Fruit fly (Drosophila melanogaster) whole organism, embryonic: Measurements from ENCODE around the gene Ance-2.

Experiments
- Antp ChIP-seq: fragments of 200-800 bp; sonication (Bioruptor generic); optimal IDR thresholded peaks from 3 replicates; lab custom pipeline; 2016; ENCODE audit warnings: missing biosample characterization, missing genetic modification characterization
- Atf6 ChIP-seq: fragments of 200-800 bp; sonication (Bioruptor generic); IDR thresholded peaks from 2 replicates; pipeline ENCODE4 v1.3.6; 2022; ENCODE audit warnings: missing biosample characterization, missing genetic modification characterization
- CG11695 ChIP-seq: fragments of 200-800 bp; sonication (Bioruptor generic); IDR thresholded peaks from 3 replicates; pipeline ENCODE4 v1.3.6; 2022; ENCODE audit warnings: missing biosample characterization, missing genetic modification characterization
- CG12104 ChIP-seq: fragments of 200-800 bp; sonication (Bioruptor generic); optimal IDR thresholded peaks from 3 replicates; lab custom pipeline; 2016; ENCODE audit warnings: missing biosample characterization, missing genetic modification characterization
- CG12744 ChIP-seq: fragments of 200-800 bp; sonication (Bioruptor generic); optimal IDR thresholded peaks from 2 replicates; lab custom pipeline; 2016; ENCODE audit warnings: missing biosample characterization, missing genetic modification characterization
- CG15269 ChIP-seq: fragments of 200-800 bp; sonication (Bioruptor generic); optimal IDR thresholded peaks from 2 replicates; lab custom pipeline; 2018; ENCODE audit warnings: missing biosample characterization, mild to moderate bottlenecking, missing genetic modification characterization, moderate library complexity
- CG15514 ChIP-seq: fragments of 200-800 bp; sonication (Bioruptor generic); optimal IDR thresholded peaks from 3 replicates; lab custom pipeline; 2017; ENCODE audit warnings: missing biosample characterization, missing genetic modification characterization, mild to moderate bottlenecking, moderate library complexity, missing genetic modification reagents
- CG15696 ChIP-seq: fragments of 200-800 bp; sonication (Bioruptor generic); optimal IDR thresholded peaks from 2 replicates; lab custom pipeline; 2019; ENCODE audit warnings: missing biosample characterization, mild to moderate bottlenecking, missing genetic modification characterization, moderate library complexity
- CG16815 ChIP-seq: fragments of 200-800 bp; sonication (Bioruptor generic); optimal IDR thresholded peaks from 3 replicates; lab custom pipeline; 2017; ENCODE audit warnings: missing biosample characterization, mild to moderate bottlenecking, missing genetic modification characterization
- CG1832 ChIP-seq: fragments of 200-800 bp; sonication (Bioruptor generic); optimal IDR thresholded peaks from 2 replicates; lab custom pipeline; 2017; ENCODE audit warnings: missing biosample characterization, mild to moderate bottlenecking, missing genetic modification characterization, inconsistent platforms
- CG18599 ChIP-seq: fragments of 200-800 bp; sonication (Bioruptor generic); optimal IDR thresholded peaks from 3 replicates; lab custom pipeline; 2017; ENCODE audit warnings: missing biosample characterization, missing genetic modification characterization, mild to moderate bottlenecking, moderate library complexity, missing genetic modification reagents
- CG2120 ChIP-seq: fragments of 200-800 bp; sonication (Bioruptor generic); optimal IDR thresholded peaks from 3 replicates; lab custom pipeline; 2016; ENCODE audit warnings: missing biosample characterization, missing genetic modification characterization
- CG33557 ChIP-seq: fragments of 200-800 bp; sonication (Bioruptor generic); optimal IDR thresholded peaks from 2 replicates; lab custom pipeline; 2019; ENCODE audit warnings: missing biosample characterization, mild to moderate bottlenecking, missing genetic modification characterization, moderate library complexity
- CG3407 ChIP-seq: fragments of 200-800 bp; sonication (Bioruptor generic); optimal IDR thresholded peaks from 2 replicates; lab custom pipeline; 2018; ENCODE audit warnings: missing biosample characterization, mild to moderate bottlenecking, missing genetic modification characterization
- CG5953 ChIP-seq: fragments of 200-800 bp; sonication (Bioruptor generic); IDR thresholded peaks from 2 replicates; pipeline ENCODE4 v1.3.6; 2022; ENCODE audit warnings: missing biosample characterization, missing genetic modification characterization
- CG6254 ChIP-seq: fragments of 200-800 bp; sonication (Bioruptor generic); optimal IDR thresholded peaks from 3 replicates; lab custom pipeline; 2017; ENCODE audit warnings: mild to moderate bottlenecking, missing biosample characterization, missing genetic modification reagents, missing genetic modification characterization
- CG6813 ChIP-seq: fragments of 200-800 bp; sonication (Bioruptor generic); optimal IDR thresholded peaks from 2 replicates; lab custom pipeline; 2017; ENCODE audit warnings: missing biosample characterization, missing genetic modification characterization, mild to moderate bottlenecking, moderate library complexity, missing genetic modification reagents
- CG7556 ChIP-seq: fragments of 200-800 bp; sonication (Bioruptor generic); optimal IDR thresholded peaks from 2 replicates; lab custom pipeline; 2017; ENCODE audit warnings: missing biosample characterization, mild to moderate bottlenecking, missing genetic modification characterization
- CG7786 ChIP-seq: fragments of 200-800 bp; sonication (Bioruptor generic); optimal IDR thresholded peaks from 2 replicates; lab custom pipeline; 2016; ENCODE audit warnings: missing biosample characterization, missing genetic modification characterization
- CG7839 ChIP-seq: fragments of 200-800 bp; sonication (Bioruptor generic); optimal IDR thresholded peaks from 3 replicates; lab custom pipeline; 2018; ENCODE audit warnings: missing biosample characterization, mild to moderate bottlenecking, missing genetic modification characterization, moderate library complexity
- CG8089 ChIP-seq: fragments of 200-800 bp; sonication (Bioruptor generic); optimal IDR thresholded peaks from 3 replicates; lab custom pipeline; 2016; ENCODE audit warnings: missing biosample characterization, missing genetic modification characterization
- CG8388 ChIP-seq: fragments of 200-800 bp; sonication (Bioruptor generic); optimal IDR thresholded peaks from 2 replicates; lab custom pipeline; 2019; ENCODE audit warnings: missing biosample characterization, mild to moderate bottlenecking, missing genetic modification characterization, moderate library complexity
- CG8478 ChIP-seq: fragments of >200 bp; optimal IDR thresholded peaks from 2 replicates; lab custom pipeline; 2018
- H15 ChIP-seq: fragments of 200-800 bp; sonication (Bioruptor generic); IDR thresholded peaks from 3 replicates; pipeline ENCODE4 v1.3.6; 2022; ENCODE audit warnings: missing biosample characterization, missing genetic modification characterization
- Hey ChIP-seq: fragments of 200-800 bp; sonication (Bioruptor generic); optimal IDR thresholded peaks from 3 replicates; lab custom pipeline; 2018; ENCODE audit warnings: missing biosample characterization, mild to moderate bottlenecking, missing genetic modification characterization
- Hmx ChIP-seq: fragments of 200-800 bp; sonication (Bioruptor generic); optimal IDR thresholded peaks from 2 replicates; lab custom pipeline; 2016; ENCODE audit warnings: missing biosample characterization, missing genetic modification characterization
- Hr39 ChIP-seq: fragments of >200 bp; optimal IDR thresholded peaks from 2 replicates; lab custom pipeline; 2017
- Lpt ChIP-seq: fragments of >200 bp; optimal IDR thresholded peaks from 2 replicates; lab custom pipeline; 2018; ENCODE audit warnings: missing biosample characterization, missing genetic modification characterization
- Mad ChIP-seq: fragments of 200-800 bp; sonication (Bioruptor generic); optimal IDR thresholded peaks from 2 replicates; lab custom pipeline; 2016; ENCODE audit warnings: missing biosample characterization, missing genetic modification characterization
- Nf-YA ChIP-seq: fragments of 200-800 bp; sonication (Bioruptor generic); IDR thresholded peaks from 2 replicates; pipeline ENCODE4 v1.3.6; 2022; ENCODE audit warnings: missing biosample characterization, missing genetic modification characterization
- Oaz ChIP-seq: fragments of 200-800 bp; sonication (Bioruptor generic); IDR thresholded peaks from 2 replicates; pipeline ENCODE4 v1.3.6; 2022; ENCODE audit warnings: missing biosample characterization, missing genetic modification characterization
- Sox100B ChIP-seq: fragments of 200-800 bp; sonication (Bioruptor generic); optimal IDR thresholded peaks from 3 replicates; lab custom pipeline; 2018; ENCODE audit warnings: missing biosample characterization, mild to moderate bottlenecking, missing genetic modification characterization
- Sox102F ChIP-seq: fragments of 200-800 bp; sonication (Bioruptor generic); optimal IDR thresholded peaks from 2 replicates; lab custom pipeline; 2018; ENCODE audit warnings: missing biosample characterization, mild to moderate bottlenecking, missing genetic modification characterization, moderate library complexity
- Sry-δ ChIP-seq: fragments of 200-800 bp; sonication (Bioruptor generic); optimal IDR thresholded peaks from 2 replicates; lab custom pipeline; 2016; ENCODE audit warnings: missing biosample characterization, missing genetic modification characterization
- Trl ChIP-seq, 3 experiments: fragments of >200 bp in 2 of 3; fragments of 200-800 bp in 1 of 3; sonication (Bioruptor generic) in 1 of 3; optimal IDR thresholded peaks; 2 replicates in 1 of 3; 3 replicates in 2 of 3; lab custom pipeline; 2016 to 2017; ENCODE audit warnings: missing biosample characterization in 1 of 3, missing genetic modification characterization in 1 of 3
- Usf ChIP-seq: fragments of 200-800 bp; sonication (Bioruptor generic); optimal IDR thresholded peaks from 2 replicates; lab custom pipeline; 2017; ENCODE audit warnings: missing genotype, missing biosample characterization, missing genetic modification characterization
- amos ChIP-seq: fragments of 200-800 bp; sonication (Bioruptor generic); IDR thresholded peaks from 2 replicates; pipeline ENCODE4 v1.3.6; 2022; ENCODE audit warnings: missing biosample characterization, missing genetic modification characterization; ENCODE audit not compliant: partially characterized antibody
- ci ChIP-seq: fragments of 200-800 bp; sonication (Bioruptor generic); IDR thresholded peaks from 3 replicates; pipeline ENCODE4 v1.3.6; 2022; ENCODE audit warnings: missing biosample characterization, missing genetic modification characterization
- crc ChIP-seq: fragments of 200-800 bp; sonication (Bioruptor generic); optimal IDR thresholded peaks from 2 replicates; lab custom pipeline; 2016; ENCODE audit warnings: missing biosample characterization, missing genetic modification characterization
- crp ChIP-seq, 2 experiments: fragments of 200-800 bp; sonication (Bioruptor generic); optimal IDR thresholded peaks; 2 replicates in 1 of 2; 3 replicates in 1 of 2; lab custom pipeline; 2017; ENCODE audit warnings: missing biosample characterization in 2 of 2, missing genetic modification characterization in 2 of 2, mild to moderate bottlenecking in 1 of 2, moderate library complexity in 1 of 2
- dmrt99B ChIP-seq: fragments of 200-800 bp; sonication (Bioruptor generic); optimal IDR thresholded peaks from 2 replicates; lab custom pipeline; 2018; ENCODE audit warnings: missing biosample characterization, mild to moderate bottlenecking, missing genetic modification characterization, moderate library complexity
- exex ChIP-seq: fragments of 200-800 bp; sonication (Bioruptor generic); optimal IDR thresholded peaks from 4 replicates; lab custom pipeline; 2018; ENCODE audit warnings: missing biosample characterization, mild to moderate bottlenecking, missing genetic modification characterization, moderate library complexity
- fd64A ChIP-seq: fragments of 200-800 bp; sonication (Bioruptor generic); optimal IDR thresholded peaks from 3 replicates; lab custom pipeline; 2018; ENCODE audit warnings: missing biosample characterization, mild to moderate bottlenecking, missing genetic modification characterization
- kni ChIP-seq: fragments of 200-800 bp; sonication (Bioruptor generic); optimal IDR thresholded peaks from 3 replicates; lab custom pipeline; 2017; ENCODE audit warnings: mild to moderate bottlenecking, missing biosample characterization, missing genetic modification reagents, missing genetic modification characterization
- lab ChIP-seq: fragments of 200-800 bp; sonication (Bioruptor generic); optimal IDR thresholded peaks from 3 replicates; lab custom pipeline; 2017; ENCODE audit warnings: missing biosample characterization, missing genetic modification characterization, mild to moderate bottlenecking, moderate library complexity, missing genetic modification reagents
- luna ChIP-seq: fragments of 200-800 bp; sonication (Bioruptor generic); optimal IDR thresholded peaks from 2 replicates; lab custom pipeline; 2016; ENCODE audit warnings: missing biosample characterization, missing genetic modification characterization
- phol ChIP-seq: fragments of 200-800 bp; sonication (Bioruptor generic); optimal IDR thresholded peaks from 3 replicates; lab custom pipeline; 2018; ENCODE audit warnings: missing biosample characterization, mild to moderate bottlenecking, missing genetic modification characterization, moderate library complexity
- rib ChIP-seq: fragments of 200-800 bp; sonication (Bioruptor generic); IDR thresholded peaks from 2 replicates; pipeline ENCODE4 v1.3.6; 2022; ENCODE audit warnings: missing biosample characterization, missing genetic modification characterization
- slbo ChIP-seq: fragments of 200-800 bp; sonication (Bioruptor generic); IDR thresholded peaks from 2 replicates; pipeline ENCODE4 v1.3.6; 2022; ENCODE audit warnings: missing biosample characterization, missing genetic modification characterization
- tll ChIP-seq, 2 experiments: fragments of 200-800 bp in 1 of 2; fragments of >200 bp in 1 of 2; sonication (Bioruptor generic) in 1 of 2; optimal IDR thresholded peaks; 2 replicates each; lab custom pipeline; 2017 to 2019; ENCODE audit warnings: missing biosample characterization in 2 of 2, missing genetic modification characterization in 2 of 2, mild to moderate bottlenecking in 1 of 2, moderate library complexity in 1 of 2
- vvl ChIP-seq: fragments of 200-800 bp; sonication (Bioruptor generic); IDR thresholded peaks from 2 replicates; pipeline ENCODE4 v1.3.6; 2022; ENCODE audit warnings: missing biosample characterization, missing genetic modification characterization

The Ance-2 gene

dm6 chr2L:13881939-13882338, 27.2 kb upstream of the Ance-2 start (continued):
- TF ChIP-seq slbo (GFP tag; lab: Robert Waterston, UW) (no peak), Sry-δ (no peak), crp (GFP tag; optimal IDR thresholded peaks at IDR 0.05; lab: Kevin White, UChicago) (no peak), CG5953 (GFP tag; lab: Robert Waterston, UW) (no peak), H15 (GFP tag; lab: Robert Waterston, UW) (no peak), crc (GFP tag; lab: Kevin White, UChicago) (peak; percentile 3), vvl (GFP tag; lab: Robert Waterston, UW) (no peak), CG6254 (no peak), Lpt (GFP tag; lab: Kevin White, UChicago) (no peak), Sox100B (GFP tag; lab: Kevin White, UChicago) (no peak), CG7556 (GFP tag; lab: Kevin White, UChicago) (no peak), CG18599 (GFP tag; lab: Kevin White, UChicago) (peak; percentile 68), CG12104 (GFP tag; lab: Kevin White, UChicago) (no peak), CG16815 (GFP tag; lab: Kevin White, UChicago) (no peak), lab (GFP tag; lab: Kevin White, UChicago) (peak; percentile 80), Antp (GFP tag; lab: Kevin White, UChicago) (no peak), CG7839 (no peak), Hey (tag; lab: Kevin White, UChicago) (no peak), Sox102F (GFP tag; lab: Kevin White, UChicago) (no peak), tll (GFP tag; optimal IDR thresholded peaks at IDR 0.05; lab: Kevin White, UChicago) (no peak), CG15269 (tag; lab: Kevin White, UChicago) (no peak), CG7786 (GFP tag; lab: Kevin White, UChicago) (peak; percentile 24), CG8388 (GFP tag; lab: Kevin White, UChicago) (no peak), exex (tag; lab: Kevin White, UChicago) (no peak), phol (no peak), CG2120 (GFP tag; lab: Kevin White, UChicago) (peak; percentile 72), Hmx (no peak), dmrt99B (tag; lab: Kevin White, UChicago) (no peak), CG8089 (GFP tag; lab: Kevin White, UChicago) (no peak), Nf-YA (no peak), luna (GFP tag; lab: Kevin White, UChicago) (no peak), ci (GFP tag; lab: Robert Waterston, UW) (no peak), rib (GFP tag; lab: Robert Waterston, UW) (no peak; the same call in 1 of the 2 replicates), Usf (GFP tag; lab: Kevin White, UChicago) (no peak), CG6813 (GFP tag; lab: Kevin White, UChicago) (no peak), CG15696 (tag; lab: Kevin White, UChicago) (no peak), amos (no peak), Hr39 (no peak), CG33557 (no peak), CG15514 (GFP tag; lab: Kevin White, UChicago) (peak; percentile 45), CG12744 (GFP tag; lab: Kevin White, UChicago) (no peak), fd64A (GFP tag; lab: Kevin White, UChicago) (no peak), CG1832 (no peak), Trl (optimal IDR thresholded peaks at IDR 0.05; lab: Kevin White, UChicago) (no peak), Trl (GFP tag; optimal IDR thresholded peaks at IDR 0.05; lab: Kevin White, UChicago) (no peak), CG3407 (GFP tag; lab: Kevin White, UChicago) (no peak), Atf6 (GFP tag; lab: Robert Waterston, UW) (peak; percentile 28; the same call in 1 of the 2 replicates), CG8478 (lab: Kevin White, UChicago) (no peak), kni (GFP tag; lab: Kevin White, UChicago) (no peak), Mad (GFP tag; lab: Kevin White, UChicago) (no peak), Oaz (GFP tag; lab: Robert Waterston, UW) (no peak), CG11695 (no peak)
